Fruit fly (Drosophila melanogaster) whole organism, embryonic: ENCODE measurements around the gene Rbp.

ENCODE experiments used
- Adf1 ChIP-seq: fragments of 200-800 bp; sonication (Bioruptor generic); IDR thresholded peaks from 2 replicates; pipeline ENCODE4 v1.3.6; 2022; ENCODE audit warnings: missing biosample characterization, missing genetic modification characterization
- Aef1 ChIP-seq: fragments of 200-800 bp; sonication (Bioruptor generic); IDR thresholded peaks from 3 replicates; pipeline ENCODE4 v1.3.6; 2022; ENCODE audit warnings: missing biosample characterization, missing genetic modification characterization
- Blimp-1 ChIP-seq: fragments of 200-800 bp; sonication (Bioruptor generic); optimal IDR thresholded peaks from 3 replicates; lab custom pipeline; 2018; ENCODE audit warnings: missing biosample characterization, missing genetic modification characterization, mild to moderate bottlenecking, moderate library complexity, missing genetic modification reagents
- CG10274 ChIP-seq: fragments of 200-800 bp; sonication (Bioruptor generic); optimal IDR thresholded peaks from 3 replicates; lab custom pipeline; 2017; ENCODE audit warnings: missing biosample characterization, mild to moderate bottlenecking, missing genetic modification characterization
- CG10431 ChIP-seq: fragments of 200-800 bp; sonication (Bioruptor generic); optimal IDR thresholded peaks from 3 replicates; lab custom pipeline; 2018; ENCODE audit warnings: missing biosample characterization, mild to moderate bottlenecking, missing genetic modification characterization
- CG10654 ChIP-seq: fragments of 200-800 bp; sonication (Bioruptor generic); optimal IDR thresholded peaks from 2 replicates; lab custom pipeline; 2016; ENCODE audit warnings: missing biosample characterization, missing genetic modification characterization
- CG10959 ChIP-seq: fragments of 200-800 bp; sonication (Bioruptor generic); IDR thresholded peaks from 2 replicates; pipeline ENCODE4 v1.3.6; 2022; ENCODE audit warnings: missing biosample characterization, missing genetic modification characterization
- CG13296 ChIP-seq: fragments of 200-800 bp; sonication (Bioruptor generic); optimal IDR thresholded peaks from 3 replicates; lab custom pipeline; 2018; ENCODE audit warnings: missing biosample characterization, mild to moderate bottlenecking, missing genetic modification characterization
- CG15011 ChIP-seq: fragments of 200-800 bp; sonication (Bioruptor generic); optimal IDR thresholded peaks from 3 replicates; lab custom pipeline; 2018; ENCODE audit warnings: missing biosample characterization, mild to moderate bottlenecking, missing genetic modification characterization
- CG17186 ChIP-seq: fragments of 200-800 bp; sonication (Bioruptor generic); optimal IDR thresholded peaks from 3 replicates; lab custom pipeline; 2017; ENCODE audit warnings: missing biosample characterization, missing genetic modification reagents, missing genetic modification characterization
- CG2116 ChIP-seq: fragments of 200-800 bp; sonication (Bioruptor generic); optimal IDR thresholded peaks from 3 replicates; lab custom pipeline; 2018; ENCODE audit warnings: missing biosample characterization, mild to moderate bottlenecking, missing genetic modification characterization
- CG4404 ChIP-seq: fragments of 200-800 bp; sonication (Bioruptor generic); IDR thresholded peaks from 2 replicates; pipeline ENCODE4 v1.3.6; 2022; ENCODE audit warnings: missing biosample characterization, missing genetic modification characterization
- CG6791 ChIP-seq: fragments of 200-800 bp; sonication (Bioruptor generic); IDR thresholded peaks from 3 replicates; pipeline ENCODE4 v1.3.6; 2022; ENCODE audit warnings: missing biosample characterization, missing genetic modification characterization; ENCODE audit not compliant: partially characterized antibody
- CG7556 ChIP-seq: fragments of 200-800 bp; sonication (Bioruptor generic); optimal IDR thresholded peaks from 2 replicates; lab custom pipeline; 2017; ENCODE audit warnings: missing biosample characterization, mild to moderate bottlenecking, missing genetic modification characterization
- CG8089 ChIP-seq: fragments of 200-800 bp; sonication (Bioruptor generic); optimal IDR thresholded peaks from 3 replicates; lab custom pipeline; 2016; ENCODE audit warnings: missing biosample characterization, missing genetic modification characterization
- CG9876 ChIP-seq: fragments of 200-800 bp; sonication (Bioruptor generic); optimal IDR thresholded peaks from 2 replicates; lab custom pipeline; 2016; ENCODE audit warnings: missing biosample characterization, missing genetic modification characterization
- CG9932 ChIP-seq: fragments of 200-800 bp; sonication (Bioruptor generic); IDR thresholded peaks from 2 replicates; pipeline ENCODE4 v1.3.6; 2022; ENCODE audit warnings: missing biosample characterization, missing genetic modification characterization
- CTCF ChIP-seq: fragments of 200-800 bp; sonication (Bioruptor generic); optimal IDR thresholded peaks from 2 replicates; lab custom pipeline; 2017; ENCODE audit warnings: missing biosample characterization, mild to moderate bottlenecking, missing genetic modification characterization, moderate library complexity
- D ChIP-seq, 2 experiments: fragments of 200-800 bp in 1 of 2; fragments of >200 bp in 1 of 2; sonication (Bioruptor generic) in 1 of 2; optimal IDR thresholded peaks; 2 replicates in 1 of 2; 3 replicates in 1 of 2; lab custom pipeline; 2017; ENCODE audit warnings: mild to moderate bottlenecking in 1 of 2, missing biosample characterization in 1 of 2, missing genetic modification characterization in 1 of 2, missing genetic modification reagents in 1 of 2
- Myb ChIP-seq: fragments of 200-800 bp; sonication (Bioruptor generic); optimal IDR thresholded peaks from 2 replicates; lab custom pipeline; 2016; ENCODE audit warnings: missing biosample characterization, missing genetic modification characterization
- NFAT ChIP-seq: fragments of 200-800 bp; sonication (Bioruptor generic); IDR thresholded peaks from 2 replicates; pipeline ENCODE4 v1.3.6; 2022; ENCODE audit warnings: missing biosample characterization, missing genetic modification characterization
- PHDP ChIP-seq: fragments of 200-800 bp; sonication (Bioruptor generic); optimal IDR thresholded peaks from 3 replicates; lab custom pipeline; 2018; ENCODE audit warnings: missing biosample characterization, mild to moderate bottlenecking, missing genetic modification characterization, moderate library complexity
- Sox102F ChIP-seq: fragments of 200-800 bp; sonication (Bioruptor generic); optimal IDR thresholded peaks from 2 replicates; lab custom pipeline; 2018; ENCODE audit warnings: missing biosample characterization, mild to moderate bottlenecking, missing genetic modification characterization, moderate library complexity
- Vsx1 ChIP-seq: fragments of 200-800 bp; sonication (Bioruptor generic); optimal IDR thresholded peaks from 2 replicates; lab custom pipeline; 2017; ENCODE audit warnings: missing biosample characterization, mild to moderate bottlenecking, missing genetic modification characterization, missing genetic modification reagents
- ara ChIP-seq: fragments of 200-800 bp; sonication (Bioruptor generic); IDR thresholded peaks from 2 replicates; pipeline ENCODE4 v1.3.6; 2022; ENCODE audit warnings: missing biosample characterization, missing genetic modification characterization
- ase ChIP-seq: fragments of 200-800 bp; sonication (Bioruptor generic); IDR thresholded peaks from 3 replicates; pipeline ENCODE4 v1.3.6; 2022; ENCODE audit warnings: missing biosample characterization, missing genetic modification characterization
- bbx ChIP-seq: fragments of 200-800 bp; sonication (Bioruptor generic); IDR thresholded peaks from 2 replicates; pipeline ENCODE4 v1.3.6; 2022; ENCODE audit warnings: missing biosample characterization, missing genetic modification characterization; ENCODE audit not compliant: partially characterized antibody
- bowl ChIP-seq: fragments of 200-800 bp; sonication (Bioruptor generic); IDR thresholded peaks from 2 replicates; pipeline ENCODE4 v1.3.6; 2022; ENCODE audit warnings: missing biosample characterization, missing genetic modification characterization
- ci ChIP-seq: fragments of 200-800 bp; sonication (Bioruptor generic); IDR thresholded peaks from 3 replicates; pipeline ENCODE4 v1.3.6; 2022; ENCODE audit warnings: missing biosample characterization, missing genetic modification characterization
- crc ChIP-seq: fragments of 200-800 bp; sonication (Bioruptor generic); optimal IDR thresholded peaks from 2 replicates; lab custom pipeline; 2016; ENCODE audit warnings: missing biosample characterization, missing genetic modification characterization
- dati ChIP-seq: fragments of 200-800 bp; sonication (Bioruptor generic); IDR thresholded peaks from 2 replicates; pipeline ENCODE4 v1.3.6; 2022; ENCODE audit warnings: missing biosample characterization, missing genetic modification characterization
- dysf ChIP-seq: fragments of 200-800 bp; sonication (Bioruptor generic); IDR thresholded peaks from 3 replicates; pipeline ENCODE4 v1.3.6; 2022; ENCODE audit warnings: missing biosample characterization, missing genetic modification characterization
- ewg ChIP-seq: fragments of 200-800 bp; sonication (Bioruptor generic); optimal IDR thresholded peaks from 3 replicates; lab custom pipeline; 2017; ENCODE audit warnings: mild to moderate bottlenecking, missing biosample characterization, missing genetic modification reagents, missing genetic modification characterization
- fd64A ChIP-seq: fragments of 200-800 bp; sonication (Bioruptor generic); optimal IDR thresholded peaks from 3 replicates; lab custom pipeline; 2018; ENCODE audit warnings: missing biosample characterization, mild to moderate bottlenecking, missing genetic modification characterization
- ftz-f1 ChIP-seq: fragments of 200-800 bp; sonication (Bioruptor generic); optimal IDR thresholded peaks from 2 replicates; lab custom pipeline; 2016; ENCODE audit warnings: missing biosample characterization, missing genetic modification characterization
- grn ChIP-seq: fragments of 200-800 bp; sonication (Bioruptor generic); optimal IDR thresholded peaks from 3 replicates; lab custom pipeline; 2017; ENCODE audit warnings: missing biosample characterization, missing genetic modification characterization
- gro ChIP-seq: fragments of 200-800 bp; sonication (Bioruptor generic); optimal IDR thresholded peaks from 2 replicates; lab custom pipeline; 2016; ENCODE audit warnings: missing biosample characterization, missing genetic modification characterization
- hkb ChIP-seq, 2 experiments: fragments of 200-800 bp in 1 of 2; fragments of >200 bp in 1 of 2; sonication (Bioruptor generic) in 1 of 2; IDR thresholded peaks in 1 of 2; optimal IDR thresholded peaks in 1 of 2; 2 replicates each; pipeline versions ENCODE4 v1.3.6 to Lab custom; 2017 to 2022; ENCODE audit warnings: missing biosample characterization in 1 of 2, missing genetic modification characterization in 1 of 2
- lola ChIP-seq, 3 experiments: fragments of >200 bp in 2 of 3; fragments of 200-800 bp in 1 of 3; sonication (Bioruptor generic) in 1 of 3; optimal IDR thresholded peaks; 2 replicates each; lab custom pipeline; 2017 to 2019; ENCODE audit warnings: missing biosample characterization in 3 of 3, missing genetic modification characterization in 3 of 3, mild to moderate bottlenecking in 1 of 3, moderate library complexity in 1 of 3
- org-1 ChIP-seq: fragments of 200-800 bp; sonication (Bioruptor generic); optimal IDR thresholded peaks from 2 replicates; lab custom pipeline; 2017; ENCODE audit warnings: missing biosample characterization, missing genetic modification characterization
- slbo ChIP-seq: fragments of 200-800 bp; sonication (Bioruptor generic); IDR thresholded peaks from 2 replicates; pipeline ENCODE4 v1.3.6; 2022; ENCODE audit warnings: missing biosample characterization, missing genetic modification characterization
- stwl ChIP-seq: fragments of 200-800 bp; sonication (Bioruptor generic); optimal IDR thresholded peaks from 3 replicates; lab custom pipeline; 2018; ENCODE audit warnings: missing biosample characterization, mild to moderate bottlenecking, missing genetic modification characterization, moderate library complexity
- z ChIP-seq: fragments of 200-800 bp; sonication (Bioruptor generic); IDR thresholded peaks from 3 replicates; pipeline ENCODE4 v1.3.6; 2022; ENCODE audit warnings: missing biosample characterization, missing genetic modification characterization
- zf30C ChIP-seq: fragments of 200-800 bp; sonication (Bioruptor generic); optimal IDR thresholded peaks from 3 replicates; lab custom pipeline; 2018; ENCODE audit warnings: missing biosample characterization, mild to moderate bottlenecking, missing genetic modification characterization

The Rbp gene

DNA sequence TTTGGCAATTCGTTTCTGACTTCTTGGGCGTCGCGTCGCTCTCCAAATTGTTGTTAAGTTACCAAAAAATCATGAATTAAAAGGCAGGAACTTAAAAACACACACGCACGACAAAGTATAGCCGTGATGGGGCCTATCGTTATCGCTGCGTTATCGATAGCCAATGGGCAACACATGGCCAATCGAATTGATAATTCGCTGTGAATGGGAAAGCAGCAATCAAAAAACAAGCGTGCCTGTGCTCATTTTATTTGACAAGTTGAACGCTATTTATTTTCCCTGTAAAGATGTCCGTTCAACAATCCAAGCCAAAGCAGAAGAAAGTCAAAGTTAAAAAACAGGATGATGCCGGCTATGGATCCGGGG lies 28.4 kb upstream of the Rbp start, which contains the start of the genes Surf4 and CG31301 (continued):
- TF ChIP-seq ewg (GFP tag; lab: Kevin White, UChicago), result no peak
- TF ChIP-seq dati, result no peak
- TF ChIP-seq z (GFP tag; lab: Robert Waterston, UW), result no peak
- no peak for TF ChIP-seq CTCF (GFP tag; lab: Kevin White, UChicago)
- TF ChIP-seq Myb (GFP tag; lab: Kevin White, UChicago), result peak; percentile 18
- TF ChIP-seq CG10431 (GFP tag; lab: Kevin White, UChicago), result no peak
- TF ChIP-seq D (optimal IDR thresholded peaks at IDR 0.05; lab: Kevin White, UChicago), result no peak
- TF ChIP-seq D (GFP tag; optimal IDR thresholded peaks at IDR 0.05; lab: Kevin White, UChicago), result no peak
- peak; percentile 7 for TF ChIP-seq PHDP (tag; lab: Kevin White, UChicago)
- TF ChIP-seq lola (GFP tag; optimal IDR thresholded peaks at IDR 0.05; lab: Kevin White, UChicago), result no peak
- no peak for TF ChIP-seq bowl
- no peak for TF ChIP-seq CG4404 (GFP tag; lab: Robert Waterston, UW)
- TF ChIP-seq CG13296 (GFP tag; lab: Kevin White, UChicago), result no peak
- no peak for TF ChIP-seq CG9876 (GFP tag; lab: Kevin White, UChicago)
- TF ChIP-seq grn (GFP tag; lab: Kevin White, UChicago), result no peak
- no peak for TF ChIP-seq CG10959 (GFP tag; lab: Robert Waterston, UW)
- TF ChIP-seq CG2116, result peak; percentile 91
- TF ChIP-seq CG10274 (GFP tag; lab: Kevin White, UChicago), result no peak
- no peak for TF ChIP-seq NFAT
- peak; percentile 90 for TF ChIP-seq CG6791 (GFP tag; lab: Robert Waterston, UW)
- no peak for TF ChIP-seq ara
- TF ChIP-seq zf30C (GFP tag; lab: Kevin White, UChicago), result peak; percentile 30
- TF ChIP-seq CG17186 (GFP tag; lab: Kevin White, UChicago), result peak; percentile 17
- TF ChIP-seq Adf1 (GFP tag; lab: Robert Waterston, UW), result no peak
- TF ChIP-seq dysf, result no peak
- no peak for TF ChIP-seq hkb (optimal IDR thresholded peaks at IDR 0.05; lab: Kevin White, UChicago)
- no peak for TF ChIP-seq hkb (GFP tag; IDR thresholded peaks at IDR 0.05; lab: Robert Waterston, UW)
- no peak for TF ChIP-seq crc
- TF ChIP-seq CG7556 (GFP tag; lab: Kevin White, UChicago), result no peak
- TF ChIP-seq Vsx1 (GFP tag; lab: Kevin White, UChicago), result no peak
- TF ChIP-seq CG8089 (GFP tag; lab: Kevin White, UChicago), result no peak
- no peak for TF ChIP-seq CG15011 (GFP tag; lab: Kevin White, UChicago)
- TF ChIP-seq ftz-f1 (GFP tag; lab: Kevin White, UChicago), result no peak
- no peak for TF ChIP-seq slbo (GFP tag; lab: Robert Waterston, UW)
- no peak for TF ChIP-seq CG10654
- peak; percentile 62 for TF ChIP-seq stwl (tag; lab: Kevin White, UChicago)
- peak; percentile 85 for TF ChIP-seq bbx (GFP tag; lab: Robert Waterston, UW)
- no peak for TF ChIP-seq fd64A (GFP tag; lab: Kevin White, UChicago)
- no peak for TF ChIP-seq Aef1
- no peak for TF ChIP-seq org-1 (GFP tag; lab: Kevin White, UChicago)
- no peak for TF ChIP-seq ci (GFP tag; lab: Robert Waterston, UW)
- TF ChIP-seq CG9932 (GFP tag; lab: Robert Waterston, UW), result no peak
- TF ChIP-seq ase (GFP tag; lab: Robert Waterston, UW), result no peak
- no peak for TF ChIP-seq gro
- no peak for TF ChIP-seq Blimp-1 (GFP tag; lab: Kevin White, UChicago)
- no peak for TF ChIP-seq Sox102F (GFP tag; lab: Kevin White, UChicago)
- TF ChIP-seq, all 482 proteins: peak for 76
